Worm (Caenorhabditis elegans) whole organism, young adult: Measurements from ENCODE around the gene F44E5.5.

ENCODE experiments used
- Y53G8AR.9 ChIP-seq: fragments of 200-800 bp; sonication (Bioruptor generic); conservative IDR thresholded peaks from 2 replicates; pipeline ENCODE4 v1.3.6; 2022; ENCODE audit warnings: missing genetic modification reagents, missing genetic modification characterization, missing compliant biosample characterization
- akir-1 ChIP-seq: fragments of 200-800 bp; sonication (Bioruptor generic); optimal IDR thresholded peaks from 2 replicates; lab custom pipeline; 2018; ENCODE audit warnings: mild to moderate bottlenecking, missing genetic modification characterization, moderate library complexity, missing compliant biosample characterization
- ama-1 ChIP-seq, 3 experiments: fragments of 150-350 bp in 1 of 3; sonication (generic microtip) in 2 of 3; optimal IDR thresholded peaks; 2 replicates each; lab custom pipeline; 2014 to 2018; ENCODE audit warnings: missing biosample characterization in 2 of 3, missing genetic modification characterization in 2 of 3, missing genetic modification reagents in 2 of 3
- aptf-3 ChIP-seq: fragments of 200-800 bp; sonication (Bioruptor generic); IDR thresholded peaks from 2 replicates; pipeline ENCODE4 v1.3.6; 2022; ENCODE audit warnings: missing genetic modification characterization, missing compliant biosample characterization
- athp-1 ChIP-seq: sonication (generic microtip); optimal IDR thresholded peaks from 2 replicates; lab custom pipeline; 2017; ENCODE audit warnings: mild to moderate bottlenecking, missing genetic modification characterization, missing compliant biosample characterization
- die-1 ChIP-seq: sonication (generic microtip); optimal IDR thresholded peaks from 2 replicates; lab custom pipeline; 2016; ENCODE audit warnings: missing genotype, mild to moderate bottlenecking, missing genetic modification characterization, missing compliant biosample characterization
- dox-1 ChIP-seq: fragments of 200-800 bp; sonication (Bioruptor generic); IDR thresholded peaks from 2 replicates; pipeline ENCODE4 v1.3.6; 2022; ENCODE audit warnings: missing genetic modification reagents, missing genetic modification characterization, missing compliant biosample characterization
- him-1 ChIP-seq: sonication (generic microtip); optimal IDR thresholded peaks from 2 replicates; lab custom pipeline; 2016; ENCODE audit warnings: missing genotype, missing genetic modification reagents, missing genetic modification characterization, missing compliant biosample characterization
- hmg-20 ChIP-seq: fragments of 200-800 bp; sonication (Bioruptor generic); IDR thresholded peaks from 2 replicates; pipeline ENCODE4 v1.3.6; 2022; ENCODE audit warnings: missing genetic modification reagents, missing genetic modification characterization, missing compliant biosample characterization
- unc-62 ChIP-seq: fragments of 150-350 bp; optimal IDR thresholded peaks from 2 replicates; lab custom pipeline; 2014; ENCODE audit warnings: missing biosample characterization, missing genetic modification reagents, missing genetic modification characterization

DNA sequence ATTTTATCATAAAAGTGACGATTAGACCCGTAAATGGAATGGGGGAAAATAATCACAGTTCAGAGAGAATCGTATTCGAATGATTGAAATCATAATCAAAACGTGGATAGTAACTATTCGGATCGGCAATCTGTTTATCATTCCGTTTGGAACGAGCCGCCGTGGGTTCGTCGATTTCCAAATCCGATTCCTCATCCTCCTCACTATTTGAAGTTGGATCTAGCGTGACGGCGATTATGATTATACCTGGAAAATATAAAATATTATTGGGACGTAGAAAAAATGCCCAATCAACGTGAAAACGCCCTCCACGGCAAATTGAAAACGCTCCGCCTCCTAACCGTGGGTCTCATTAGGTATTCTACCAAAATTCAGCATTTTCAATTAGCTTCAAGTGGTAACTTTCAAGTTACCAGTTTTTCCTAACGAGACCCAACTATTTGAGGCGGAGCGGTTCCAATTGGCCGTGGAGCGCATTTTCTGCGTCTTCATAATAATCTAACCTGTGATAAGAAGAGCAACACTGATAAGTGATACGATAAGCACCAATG is 28.2 kb upstream of the F44E5.5 start:
- TF ChIP-seq akir-1 (GFP tag; lab: Kevin White, UChicago) (no peak), athp-1 (tag; lab: Kevin White, UChicago) (peak; percentile 42), dox-1 (GFP tag; lab: Robert Waterston, UW) (0 out of 2 replicates have a peak, but pooled peaks have one; percentile 33), unc-62 (GFP tag; lab: Kevin White, UChicago) (no peak), Y53G8AR.9 (GFP tag; lab: Robert Waterston, UW) (peak; percentile 92; the same call in 1 of the 2 replicates), die-1 (no peak), ama-1 (optimal IDR thresholded peaks at IDR 0.05; lab: Kevin White, UChicago) (no peak), ama-1 (GFP tag; optimal IDR thresholded peaks at IDR 0.05; lab: Kevin White, UChicago) (no peak), aptf-3 (no peak), hmg-20 (GFP tag; lab: Robert Waterston, UW) (no peak), him-1 (tag; lab: Kevin White, UChicago) (no peak)
